Worm (Caenorhabditis elegans) whole organism, L4 larva: Measurements from ENCODE around the gene F35F10.6.

ENCODE experiments used
- D1046.2 ChIP-seq: fragments of 200-800 bp; sonication (Bioruptor generic); IDR thresholded peaks from 2 replicates; pipeline ENCODE4 v1.3.6; 2022; ENCODE audit warnings: missing genetic modification characterization, missing compliant biosample characterization
- F44E2.7 ChIP-seq: fragments of 200-800 bp; sonication (Bioruptor generic); IDR thresholded peaks from 2 replicates; pipeline ENCODE4 v2.1.2; 2022; ENCODE audit warnings: missing genetic modification characterization, missing compliant biosample characterization
- R02D3.7 ChIP-seq: fragments of 150-350 bp; sonication (generic microtip); optimal IDR thresholded peaks from 3 replicates; lab custom pipeline; 2014; ENCODE audit warnings: missing biosample characterization, missing genetic modification characterization
- T20F7.1 ChIP-seq: fragments of 200-800 bp; sonication (Bioruptor generic); optimal IDR thresholded peaks from 2 replicates; lab custom pipeline; 2018; ENCODE audit warnings: mild to moderate bottlenecking, missing genetic modification characterization, missing compliant biosample characterization
- Y5F2A.4 ChIP-seq: fragments of 200-800 bp; sonication (Bioruptor generic); optimal IDR thresholded peaks from 2 replicates; lab custom pipeline; 2018; ENCODE audit warnings: mild to moderate bottlenecking, missing genetic modification characterization, missing compliant biosample characterization
- ZK337.2 ChIP-seq: fragments of 200-800 bp; sonication (Bioruptor generic); IDR thresholded peaks from 2 replicates; pipeline ENCODE4 v1.3.6; 2022; ENCODE audit warnings: missing genetic modification reagents, missing genetic modification characterization, missing compliant biosample characterization
- ZK546.5 ChIP-seq, 2 experiments: sonication (generic microtip); optimal IDR thresholded peaks; 2 replicates each; lab custom pipeline; 2017; ENCODE audit warnings: missing biosample characterization in 2 of 2, missing genetic modification characterization in 2 of 2
- aha-1 ChIP-seq: fragments of 150-350 bp; peaks from one replicate; lab custom pipeline; 2014; ENCODE audit warnings: missing biosample characterization, missing genetic modification characterization
- arid-1 ChIP-seq: fragments of 200-800 bp; sonication (Bioruptor generic); conservative IDR thresholded peaks from 2 replicates; pipeline ENCODE4 v1.3.6; 2022; ENCODE audit warnings: missing genetic modification reagents, missing genetic modification characterization, missing compliant biosample characterization
- attf-4 ChIP-seq: sonication (generic microtip); optimal IDR thresholded peaks from 3 replicates; lab custom pipeline; 2017; ENCODE audit warnings: missing biosample characterization, missing genetic modification characterization
- ceh-28 ChIP-seq: fragments of 150-350 bp; optimal IDR thresholded peaks from 2 replicates; lab custom pipeline; 2014; ENCODE audit warnings: missing biosample characterization, missing genetic modification reagents, missing genetic modification characterization
- daf-12 ChIP-seq: fragments of 150-350 bp; optimal IDR thresholded peaks from 2 replicates; lab custom pipeline; 2014; ENCODE audit warnings: missing biosample characterization, missing genetic modification reagents, missing genetic modification characterization
- daf-16 ChIP-seq, 3 experiments: sonication (generic microtip); optimal IDR thresholded peaks; 2 replicates each; lab custom pipeline; 2016 to 2017; ENCODE audit warnings: missing genetic modification characterization in 3 of 3, missing genetic modification reagents in 3 of 3, mild to moderate bottlenecking in 2 of 3, missing compliant biosample characterization in 2 of 3, missing biosample characterization in 1 of 3, moderate library complexity in 1 of 3
- dmd-6 ChIP-seq: fragments of 200-800 bp; sonication (Bioruptor generic); IDR thresholded peaks from 2 replicates; pipeline ENCODE4 v1.3.6; 2022; ENCODE audit warnings: missing genetic modification reagents, missing genetic modification characterization, missing compliant biosample characterization
- duxl-1 ChIP-seq: sonication (generic microtip); optimal IDR thresholded peaks from 2 replicates; lab custom pipeline; 2016; ENCODE audit warnings: mild to moderate bottlenecking, missing genetic modification characterization, moderate library complexity, missing compliant biosample characterization; ENCODE audit not compliant: poor library complexity
- hlh-11 ChIP-seq: fragments of 200-800 bp; sonication (Bioruptor generic); optimal IDR thresholded peaks from 2 replicates; lab custom pipeline; 2018; ENCODE audit warnings: mild to moderate bottlenecking, missing genetic modification characterization, missing compliant biosample characterization
- lir-3 ChIP-seq: sonication (generic microtip); optimal IDR thresholded peaks from 2 replicates; lab custom pipeline; 2016; ENCODE audit warnings: mild to moderate bottlenecking, missing genetic modification characterization, missing compliant biosample characterization
- mxl-2 ChIP-seq: fragments of 200-800 bp; sonication (Bioruptor generic); conservative IDR thresholded peaks from 2 replicates; pipeline ENCODE4 v1.3.6; 2022; ENCODE audit warnings: missing genetic modification reagents, missing genetic modification characterization, missing compliant biosample characterization
- mxl-3 ChIP-seq: fragments of 200-800 bp; sonication (Bioruptor generic); optimal IDR thresholded peaks from 2 replicates; lab custom pipeline; 2018; ENCODE audit warnings: mild to moderate bottlenecking, missing genetic modification characterization, missing compliant biosample characterization
- nhr-10 ChIP-seq: fragments of 150-350 bp; optimal IDR thresholded peaks from 2 replicates; lab custom pipeline; 2014; ENCODE audit warnings: missing biosample characterization, missing genetic modification characterization
- nhr-11 ChIP-seq: fragments of 150-350 bp; optimal IDR thresholded peaks from 2 replicates; lab custom pipeline; 2014; ENCODE audit warnings: missing biosample characterization, missing genetic modification characterization
- nhr-111 ChIP-seq: fragments of 200-800 bp; sonication (Bioruptor generic); optimal IDR thresholded peaks from 2 replicates; lab custom pipeline; 2018; ENCODE audit warnings: mild to moderate bottlenecking, missing genetic modification characterization, missing compliant biosample characterization
- nhr-237 ChIP-seq: sonication (generic microtip); optimal IDR thresholded peaks from 2 replicates; lab custom pipeline; 2017; ENCODE audit warnings: missing biosample characterization, missing genetic modification characterization
- skn-1 ChIP-seq: fragments of 150-350 bp; optimal IDR thresholded peaks from 2 replicates; lab custom pipeline; 2014; ENCODE audit warnings: missing biosample characterization, missing genetic modification characterization
- snpc-4 ChIP-seq: fragments of 150-350 bp; optimal IDR thresholded peaks from 2 replicates; lab custom pipeline; 2014; ENCODE audit warnings: missing biosample characterization, missing genetic modification characterization
- unc-130 ChIP-seq: sonication (generic microtip); optimal IDR thresholded peaks from 2 replicates; lab custom pipeline; 2016; ENCODE audit warnings: missing genetic modification reagents, missing genetic modification characterization, missing compliant biosample characterization
- unc-62 ChIP-seq, 3 experiments: fragments of 150-350 bp in 1 of 3; sonication (generic microtip); optimal IDR thresholded peaks in 2 of 3; peaks in 1 of 3; 1 replicate in 1 of 3; 2 replicates in 2 of 3; lab custom pipeline; 2014 to 2017; ENCODE audit warnings: missing biosample characterization in 3 of 3, missing genetic modification characterization in 3 of 3, missing genetic modification reagents in 3 of 3, missing genotype in 1 of 3
- zag-1 ChIP-seq: fragments of 150-350 bp; optimal IDR thresholded peaks from 2 replicates; lab custom pipeline; 2014; ENCODE audit warnings: missing biosample characterization, missing genetic modification characterization
- ztf-7 ChIP-seq: fragments of 150-350 bp; optimal IDR thresholded peaks from 2 replicates; lab custom pipeline; 2014; ENCODE audit warnings: missing biosample characterization, missing genetic modification characterization

F35F10.6 gene

DNA sequence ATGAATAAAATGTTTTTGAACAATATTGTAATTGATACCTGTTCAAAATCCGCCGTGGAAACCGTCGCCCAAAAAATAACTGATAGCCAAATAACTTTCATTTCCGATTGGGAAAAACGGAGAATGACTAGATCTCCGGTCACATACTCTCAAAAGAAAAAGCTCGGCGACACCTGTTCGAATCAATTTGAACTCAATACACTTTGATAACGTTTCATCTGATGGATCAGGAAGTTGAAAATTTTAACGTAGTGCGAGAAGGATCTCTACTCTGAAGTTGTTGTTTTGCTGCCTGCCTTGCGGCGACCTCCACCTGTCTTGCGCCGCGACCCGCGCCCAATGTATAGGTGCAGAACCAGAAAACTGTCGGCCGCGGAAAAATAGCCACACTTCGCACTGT lies 16.0 kb downstream of the F35F10.6 start, which contains the start of gene T28A11.20:
Gene T28A11.20 (minus strand): TSS at position 101 of the 400 bp plus-strand sequence.
- TF ChIP-seq unc-130 (GFP tag; lab: Kevin White, UChicago) (no peak), Y5F2A.4 (GFP tag; lab: Kevin White, UChicago) (no peak), mxl-2 (GFP tag; lab: Robert Waterston, UW) (no peak), D1046.2 (no peak), ceh-28 (tag; lab: Kevin White, UChicago) (no peak), zag-1 (tag; lab: Kevin White, UChicago) (no peak)
- TF ChIP-seq, all 104 proteins: peak for 0

DNA sequence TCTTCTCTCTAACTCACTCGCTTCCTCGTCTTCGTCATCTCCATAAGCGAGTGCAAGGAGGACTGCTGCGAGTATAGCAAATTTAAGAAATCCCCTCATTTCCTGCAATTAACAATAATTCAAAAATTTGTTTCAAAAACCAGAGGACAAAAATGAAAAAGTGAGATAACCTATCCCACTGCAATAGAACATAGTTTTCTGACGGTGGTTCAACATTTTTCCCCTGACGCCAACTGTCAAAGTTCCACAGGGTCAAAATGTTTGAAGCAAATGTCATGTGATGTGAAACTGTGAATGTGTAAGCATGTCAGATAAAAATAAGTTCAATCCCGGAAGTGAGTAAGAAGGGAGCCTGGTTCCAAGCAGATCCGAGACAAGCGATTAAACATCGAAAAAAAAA lies 19.8 kb downstream of the F35F10.6 start, which contains the start of gene T28A11.19:
Gene T28A11.19 (minus strand): TSS at position 108 of the 400 bp plus-strand sequence.
- TF ChIP-seq attf-4 (tag; lab: Kevin White, UChicago) = no peak
- no peak for TF ChIP-seq skn-1
- TF ChIP-seq nhr-237 (tag; lab: Kevin White, UChicago) = no peak
- TF ChIP-seq R02D3.7 (tag; lab: Kevin White, UChicago) = no peak
- peak in 1 of 2 experiments; percentile 97 for TF ChIP-seq unc-62 (GFP tag; optimal IDR thresholded peaks at IDR 0.05 in 1 of 2; lab: Kevin White, UChicago)
- TF ChIP-seq unc-62 (tag; optimal IDR thresholded peaks at IDR 0.05; lab: Kevin White, UChicago) = no peak
- TF ChIP-seq aha-1 (tag; lab: Kevin White, UChicago) = peak; percentile 31
- no peak for TF ChIP-seq T20F7.1 (GFP tag; lab: Kevin White, UChicago)
- TF ChIP-seq, all 104 proteins: peak for 2

DNA sequence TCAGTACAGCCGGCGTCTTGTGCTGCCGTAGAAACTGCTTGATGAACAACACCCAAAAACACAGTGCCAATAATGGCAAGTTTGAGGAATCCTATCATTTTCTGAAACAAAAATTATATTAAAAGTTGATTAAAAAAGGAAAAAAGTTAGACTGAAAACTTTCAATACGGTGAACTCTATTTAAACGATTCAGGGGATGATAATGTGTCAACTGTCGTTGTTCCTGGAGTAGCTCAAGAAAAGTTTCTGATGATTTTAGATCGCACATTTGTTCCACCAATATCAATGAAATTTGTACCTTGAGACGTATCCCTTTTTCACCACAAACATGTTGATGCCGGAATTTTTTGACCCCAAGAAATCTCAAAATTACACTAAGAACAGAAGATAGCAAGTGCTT lies 21.2 kb downstream of the F35F10.6 start, which contains the start of gene T28A11.18:
Gene T28A11.18 (minus strand): TSS at position 101 of the 400 bp plus-strand sequence.
- TF ChIP-seq ZK337.2 (GFP tag; lab: Robert Waterston, UW) (no peak), daf-16 (GFP tag; optimal IDR thresholded peaks at IDR 0.05; lab: Kevin White, UChicago) (peak in 1 of 2 experiments; percentile 44), daf-16 (tag; optimal IDR thresholded peaks at IDR 0.05; lab: Kevin White, UChicago) (no peak)

DNA sequence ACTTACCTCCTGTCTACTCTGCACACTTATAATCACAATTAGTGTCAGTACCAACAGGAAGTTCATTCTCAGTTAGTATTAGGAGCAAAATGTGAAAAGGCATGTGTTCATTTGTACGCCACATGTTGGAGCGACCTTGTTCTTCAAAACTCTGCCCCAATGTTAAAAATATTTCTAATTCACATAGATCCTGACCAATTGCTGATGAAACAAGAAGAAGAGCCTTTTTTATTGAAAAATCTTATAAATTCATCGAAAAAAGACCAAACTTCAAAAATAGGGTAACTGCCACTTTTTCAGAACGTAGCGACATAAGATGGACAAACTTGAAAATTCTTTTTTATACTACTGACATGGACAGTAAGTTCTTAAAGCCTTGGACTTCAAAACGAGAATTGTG lies 23.0 kb downstream of the F35F10.6 start, which contains the start of gene T28A11.17:
Gene T28A11.17 (minus strand): TSS at position 101 of the 400 bp plus-strand sequence.
- no peak for TF ChIP-seq daf-12 (tag; lab: Kevin White, UChicago)

DNA sequence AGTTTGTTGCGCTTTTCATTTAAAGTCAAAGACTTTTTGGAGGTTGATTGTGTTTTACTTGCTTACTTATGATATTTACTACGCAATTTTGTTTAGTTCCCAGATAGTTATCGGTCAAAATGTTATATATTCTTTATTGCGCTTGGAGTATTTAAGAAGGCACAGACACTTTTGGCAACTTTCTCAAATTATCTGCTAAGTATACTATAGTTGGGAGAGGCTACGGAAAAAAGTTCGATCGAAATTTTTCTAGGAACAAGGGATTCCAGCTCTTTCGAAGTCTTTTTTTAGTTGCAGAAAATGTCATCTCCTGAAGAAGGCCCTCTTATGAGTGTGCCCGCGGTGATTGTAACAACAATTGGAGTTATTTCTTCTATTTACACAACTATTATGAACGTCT lies 29.1 kb downstream of the F35F10.6 start, which contains the start of gene srbc-5:
Gene srbc-5 (plus strand): TSS at position 301 of the 400 bp plus-strand sequence.
- no peak for TF ChIP-seq arid-1 (GFP tag; lab: Robert Waterston, UW)
- no peak for TF ChIP-seq ZK546.5 (tag; optimal IDR thresholded peaks at IDR 0.05; lab: Kevin White, UChicago)
- no peak for TF ChIP-seq F44E2.7 (GFP tag; lab: Robert Waterston, UW)
- no peak for TF ChIP-seq duxl-1 (tag; lab: Kevin White, UChicago)
- no peak for TF ChIP-seq ztf-7 (tag; lab: Kevin White, UChicago)
- TF ChIP-seq nhr-10 = no peak
- TF ChIP-seq nhr-11 (tag; lab: Kevin White, UChicago) = no peak

DNA sequence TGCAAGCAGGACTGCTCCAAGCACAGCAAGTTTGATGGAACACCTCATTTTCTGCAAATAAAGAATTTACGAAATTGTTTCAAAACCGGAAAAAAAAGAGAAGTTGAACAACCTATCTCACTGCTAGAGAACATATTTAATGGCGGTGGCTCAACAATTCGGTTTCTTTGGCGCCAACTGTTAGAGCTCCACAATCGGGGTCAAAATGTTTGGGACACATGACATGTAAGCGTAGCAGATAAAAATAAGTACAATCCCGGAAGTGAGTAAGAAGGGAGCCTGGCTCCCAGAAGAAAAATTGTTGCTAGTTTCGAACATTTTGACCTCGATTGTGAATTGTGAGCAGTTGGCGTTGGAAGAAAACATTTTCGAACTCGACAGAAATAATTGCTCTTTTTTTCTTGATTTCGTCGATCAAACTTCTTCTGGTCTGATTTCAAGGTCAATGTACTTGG lies 30.0 kb downstream of the F35F10.6 start, which contains the start of gene T28A11.16:
Gene T28A11.16 (minus strand): TSS at position 51 of the 455 bp plus-strand sequence.
- TF ChIP-seq lir-3 (tag; lab: Kevin White, UChicago) = no peak
- no peak for TF ChIP-seq dmd-6 (GFP tag; lab: Robert Waterston, UW)
- TF ChIP-seq daf-16 (GFP tag; optimal IDR thresholded peaks at IDR 0.05; lab: Kevin White, UChicago) = peak in 1 of 2 experiments; percentile 80
- TF ChIP-seq daf-16 (tag; optimal IDR thresholded peaks at IDR 0.05; lab: Kevin White, UChicago) = no peak
- no peak for TF ChIP-seq nhr-111 (GFP tag; lab: Kevin White, UChicago)
- TF ChIP-seq snpc-4 (tag; lab: Kevin White, UChicago) = no peak
- TF ChIP-seq mxl-3 (GFP tag; lab: Kevin White, UChicago) = no peak
- TF ChIP-seq arid-1 (GFP tag; lab: Robert Waterston, UW) = no peak
- TF ChIP-seq aha-1 (tag; lab: Kevin White, UChicago) = peak; percentile 70
- TF ChIP-seq hlh-11 (tag; lab: Kevin White, UChicago) = peak; percentile 45
